Worm (Caenorhabditis elegans) whole organism, L4/young adult: Measurements from ENCODE around the gene C29A12.1.

ENCODE experiments used
- W03F9.2 ChIP-seq: fragments of 150-350 bp; optimal IDR thresholded peaks from 2 replicates; lab custom pipeline; 2014; ENCODE audit warnings: missing biosample characterization, missing genetic modification characterization
- him-1 ChIP-seq: sonication (generic microtip); optimal IDR thresholded peaks from 2 replicates; lab custom pipeline; 2016; ENCODE audit warnings: missing genotype, missing genetic modification reagents, missing genetic modification characterization, missing compliant biosample characterization

- TF ChIP-seq him-1 (tag; lab: Kevin White, UChicago) (no peak), W03F9.2 (tag; lab: Kevin White, UChicago) (peak; percentile 1)
Observed at ce11 chrV:10802060-10802459, 11.2 kb downstream of the C29A12.1 start.
